Worm (Caenorhabditis elegans) whole organism, L4/young adult: Measurements from ENCODE around the gene frh-1.

Experiments
- W03F9.2 ChIP-seq: fragments of 150-350 bp; optimal IDR thresholded peaks from 2 replicates; lab custom pipeline; 2014; ENCODE audit warnings: missing biosample characterization, missing genetic modification characterization
- him-1 ChIP-seq: sonication (generic microtip); optimal IDR thresholded peaks from 2 replicates; lab custom pipeline; 2016; ENCODE audit warnings: missing genotype, missing genetic modification reagents, missing genetic modification characterization, missing compliant biosample characterization

DNA sequence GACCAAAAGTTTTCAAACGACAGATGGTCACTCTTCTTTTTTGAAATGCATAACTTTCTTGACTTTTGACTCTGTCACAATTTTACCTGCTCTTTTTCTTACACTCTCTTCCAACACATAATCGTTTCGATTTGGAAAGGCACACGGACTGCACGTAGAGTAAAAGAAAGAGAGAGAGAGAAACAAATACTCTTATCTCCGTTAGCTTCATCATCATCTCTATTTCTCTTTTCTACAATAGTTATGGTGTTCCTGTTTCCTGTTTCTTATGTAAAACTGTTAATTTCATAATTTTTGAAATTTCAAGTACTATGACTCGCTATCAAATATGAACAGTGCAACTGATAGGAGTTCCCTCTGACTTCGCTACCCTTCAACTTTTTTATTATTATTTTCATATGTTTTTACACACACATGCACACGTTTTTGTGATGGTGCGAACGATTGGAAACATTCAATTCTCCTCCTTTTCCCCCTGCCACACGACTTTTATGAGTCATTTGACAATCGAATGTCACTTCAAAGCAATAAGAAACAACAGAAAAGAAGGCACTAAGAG is 13.0 kb downstream of the frh-1 start:
- TF ChIP-seq him-1 (tag; lab: Kevin White, UChicago): no peak
- TF ChIP-seq W03F9.2 (tag; lab: Kevin White, UChicago): peak; percentile 55
